Fruit fly (Drosophila melanogaster) S2 (cell line): ENCODE data around the gene Tet.

Experiments
- CG8478 ChIP-seq: fragments of >200 bp; optimal IDR thresholded peaks from 2 replicates; lab custom pipeline; 2018
- CTCF ChIP-seq, 2 experiments: fragments of >200 bp; optimal IDR thresholded peaks; 2 replicates each; lab custom pipeline; 2018

DNA sequence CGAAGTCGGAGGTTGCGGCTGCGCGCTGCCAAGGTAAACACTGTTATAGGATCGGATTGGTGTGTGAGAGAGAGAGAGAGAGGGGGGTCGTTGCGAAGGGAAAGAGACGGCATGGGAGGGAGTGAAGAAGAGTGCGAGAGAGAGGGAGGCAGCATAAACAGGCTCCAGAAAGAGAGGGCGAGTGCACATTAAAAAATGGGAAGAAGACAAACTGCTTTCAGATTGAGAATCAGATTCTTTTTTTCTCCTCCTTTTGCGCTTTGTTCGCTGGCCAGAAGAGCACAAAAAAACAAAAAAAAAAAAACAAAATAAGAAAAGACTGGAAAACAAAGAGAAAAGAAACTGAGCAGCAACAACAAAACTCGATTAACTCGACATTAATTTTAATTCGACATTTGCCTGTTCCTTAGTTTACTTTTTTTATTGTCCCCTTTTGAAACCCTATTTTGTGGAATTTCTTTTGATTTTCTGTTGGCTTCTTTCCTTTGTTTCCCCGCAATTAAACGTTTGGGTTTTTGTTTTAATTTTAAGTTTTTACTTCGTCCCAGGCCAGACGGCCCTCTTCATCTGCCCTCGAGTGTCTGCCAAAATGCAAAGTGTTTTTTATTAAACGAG, 70.6 kb downstream of the Tet start:
- no peak for TF ChIP-seq CTCF (optimal IDR thresholded peaks at IDR 0.05; lab: Kevin White, UChicago)
- no peak for TF ChIP-seq CG8478 (lab: Kevin White, UChicago)
